Fruit fly (Drosophila melanogaster): Measurements from ENCODE around the gene CG9626.

dm6 chr3R:8284234-8284633 lies 16.5 kb downstream of the CG9626 start:
- TF ChIP-seq CG7045 (GFP tag; optimal IDR thresholded peaks at IDR 0.05), result no peak
- no peak for TF ChIP-seq Crg-1 (GFP tag; optimal IDR thresholded peaks at IDR 0.05)
- TF ChIP-seq tj (GFP tag; optimal IDR thresholded peaks at IDR 0.05), result no peak
- no peak for TF ChIP-seq kay (GFP tag; ENCODE audit: borderline replicate concordance)
- no peak for TF ChIP-seq CG11617 (GFP tag; optimal IDR thresholded peaks at IDR 0.05)
- TF ChIP-seq CG12768 (GFP tag; optimal IDR thresholded peaks at IDR 0.05), result no peak
- TF ChIP-seq Hr96 (GFP tag; optimal IDR thresholded peaks at IDR 0.05), result no peak
- TF ChIP-seq pad (GFP tag; optimal IDR thresholded peaks at IDR 0.05), result no peak
- no peak for TF ChIP-seq CG5204 (GFP tag; optimal IDR thresholded peaks at IDR 0.05)
- no peak for TF ChIP-seq CG33017 (tag; optimal IDR thresholded peaks at IDR 0.05)
- no peak for TF ChIP-seq toe (GFP tag; optimal IDR thresholded peaks at IDR 0.05)

All from whole organism, adult.